Worm (Caenorhabditis elegans) whole organism, L4 larva: ENCODE results near the gene clc-13.

Source experiments
- dpl-1 ChIP-seq: fragments of 150-350 bp; optimal IDR thresholded peaks from 2 replicates; lab custom pipeline; 2014; ENCODE audit warnings: missing biosample characterization, missing genetic modification reagents, missing genetic modification characterization
- lin-15B ChIP-seq: fragments of 150-350 bp; sonication (generic microtip); optimal IDR thresholded peaks from 3 replicates; lab custom pipeline; 2014; ENCODE audit warnings: missing biosample characterization, missing genetic modification characterization
- mep-1 ChIP-seq: fragments of 150-350 bp; sonication (generic microtip); optimal IDR thresholded peaks from 3 replicates; lab custom pipeline; 2014; ENCODE audit warnings: missing biosample characterization, missing genetic modification characterization
- nhr-11 ChIP-seq: fragments of 150-350 bp; optimal IDR thresholded peaks from 2 replicates; lab custom pipeline; 2014; ENCODE audit warnings: missing biosample characterization, missing genetic modification characterization
- nhr-237 ChIP-seq: sonication (generic microtip); optimal IDR thresholded peaks from 2 replicates; lab custom pipeline; 2017; ENCODE audit warnings: missing biosample characterization, missing genetic modification characterization
- pha-4 ChIP-seq, 2 experiments: fragments of 150-350 bp in 1 of 2; fragments of 200-800 bp in 1 of 2; sonication (Bioruptor generic) in 1 of 2; IDR thresholded peaks in 1 of 2; optimal IDR thresholded peaks in 1 of 2; 2 replicates each; pipeline versions ENCODE4 v1.3.6 to Lab custom; 2014 to 2022; ENCODE audit warnings: missing genetic modification characterization in 2 of 2, missing genetic modification reagents in 2 of 2, missing biosample characterization in 1 of 2, missing compliant biosample characterization in 1 of 2
- skn-1 ChIP-seq: fragments of 150-350 bp; optimal IDR thresholded peaks from 2 replicates; lab custom pipeline; 2014; ENCODE audit warnings: missing biosample characterization, missing genetic modification characterization

DNA sequence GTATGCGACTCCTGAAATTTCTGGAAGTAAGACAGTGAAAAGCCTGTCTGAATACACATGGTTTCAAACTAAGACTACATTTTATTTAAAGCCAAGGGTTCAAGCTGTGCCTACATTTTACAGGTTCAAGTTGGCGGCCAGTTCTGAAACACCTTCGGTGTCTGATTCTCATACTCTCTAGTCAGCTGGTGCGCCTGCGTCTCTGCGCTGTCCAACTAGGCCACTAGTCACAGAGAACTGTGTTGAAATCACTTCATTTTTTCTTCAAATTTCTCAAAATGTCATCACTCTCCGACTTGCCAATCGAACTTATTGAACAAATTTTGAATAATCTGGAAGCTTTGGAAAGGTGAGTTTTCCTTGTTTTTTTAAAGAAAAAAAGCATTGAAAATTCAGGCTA, 47.6 kb upstream of the clc-13 start, which contains the start of gene fbxa-90:
- TF ChIP-seq skn-1 (tag; lab: Kevin White, UChicago) (no peak), pha-4 (GFP tag; IDR thresholded peaks at IDR 0.05; lab: Robert Waterston, UW) (no peak), pha-4 (tag; optimal IDR thresholded peaks at IDR 0.05; lab: Kevin White, UChicago) (no peak), dpl-1 (GFP tag; lab: Kevin White, UChicago) (peak; percentile 6), nhr-11 (tag; lab: Kevin White, UChicago) (no peak), mep-1 (tag; lab: Kevin White, UChicago) (no peak), lin-15B (tag; lab: Kevin White, UChicago) (no peak), nhr-237 (no peak)
